Fruit fly (Drosophila melanogaster) whole organism, embryonic: ENCODE results near the gene SrpRalpha.

ENCODE experiments used
- Antp ChIP-seq: fragments of 200-800 bp; sonication (Bioruptor generic); optimal IDR thresholded peaks from 3 replicates; lab custom pipeline; 2016; ENCODE audit warnings: missing biosample characterization, missing genetic modification characterization
- BEAF-32 ChIP-seq: fragments of 200-800 bp; sonication (Bioruptor generic); optimal IDR thresholded peaks from 3 replicates; lab custom pipeline; 2017; ENCODE audit warnings: missing biosample characterization, missing genetic modification characterization, mild to moderate bottlenecking, moderate library complexity, missing genetic modification reagents
- Bgb ChIP-seq: fragments of 200-800 bp; sonication (Bioruptor generic); IDR thresholded peaks from 2 replicates; pipeline ENCODE4 v1.3.6; 2022; ENCODE audit warnings: missing biosample characterization, missing genetic modification characterization; ENCODE audit not compliant: partially characterized antibody
- CG12659 ChIP-seq: fragments of 200-800 bp; sonication (Bioruptor generic); optimal IDR thresholded peaks from 3 replicates; lab custom pipeline; 2017; ENCODE audit warnings: mild to moderate bottlenecking, missing biosample characterization, missing genetic modification reagents, missing genetic modification characterization
- CG13775 ChIP-seq: fragments of 200-800 bp; sonication (Bioruptor generic); optimal IDR thresholded peaks from 3 replicates; lab custom pipeline; 2017; ENCODE audit warnings: missing biosample characterization, mild to moderate bottlenecking, missing genetic modification characterization
- CG14667 ChIP-seq: fragments of 200-800 bp; sonication (Bioruptor generic); IDR thresholded peaks from 2 replicates; pipeline ENCODE4 v1.3.6; 2022; ENCODE audit warnings: missing biosample characterization, missing genetic modification characterization
- CG14860 ChIP-seq: fragments of 200-800 bp; sonication (Bioruptor generic); IDR thresholded peaks from 3 replicates; pipeline ENCODE4 v1.3.6; 2022; ENCODE audit warnings: missing biosample characterization, missing genetic modification characterization; ENCODE audit not compliant: partially characterized antibody
- CG17359 ChIP-seq: fragments of 200-800 bp; sonication (Bioruptor generic); optimal IDR thresholded peaks from 3 replicates; lab custom pipeline; 2018; ENCODE audit warnings: missing biosample characterization, mild to moderate bottlenecking, missing genetic modification characterization, moderate library complexity
- CG30020 ChIP-seq: fragments of 200-800 bp; optimal IDR thresholded peaks from 2 replicates; lab custom pipeline; 2019; ENCODE audit warnings: missing biosample characterization, mild to moderate bottlenecking, missing genetic modification characterization, moderate library complexity
- CG30403 ChIP-seq: fragments of 200-800 bp; sonication (Bioruptor generic); optimal IDR thresholded peaks from 3 replicates; lab custom pipeline; 2016; ENCODE audit warnings: missing biosample characterization, missing genetic modification characterization
- CG34224 ChIP-seq: fragments of 200-800 bp; sonication (Bioruptor generic); IDR thresholded peaks from 3 replicates; pipeline ENCODE4 v1.3.6; 2022; ENCODE audit warnings: missing biosample characterization, missing genetic modification characterization; ENCODE audit not compliant: partially characterized antibody
- CG42726 ChIP-seq: fragments of 200-800 bp; sonication (Bioruptor generic); IDR thresholded peaks from 2 replicates; pipeline ENCODE4 v1.3.6; 2022; ENCODE audit warnings: missing biosample characterization, missing genetic modification characterization; ENCODE audit not compliant: partially characterized antibody
- CG4424 ChIP-seq: fragments of 200-800 bp; sonication (Bioruptor generic); optimal IDR thresholded peaks from 3 replicates; lab custom pipeline; 2016; ENCODE audit warnings: missing biosample characterization, missing genetic modification characterization
- CG6689 ChIP-seq: fragments of 200-800 bp; sonication (Bioruptor generic); IDR thresholded peaks from 2 replicates; pipeline ENCODE4 v1.3.6; 2022; ENCODE audit warnings: missing biosample characterization, missing genetic modification characterization
- CG7963 ChIP-seq: fragments of 200-800 bp; sonication (Bioruptor generic); IDR thresholded peaks from 3 replicates; pipeline ENCODE4 v1.3.6; 2022; ENCODE audit warnings: missing biosample characterization, missing genetic modification characterization; ENCODE audit not compliant: partially characterized antibody
- CG8290 ChIP-seq, 3 experiments: fragments of 200-800 bp; sonication (Bioruptor generic); optimal IDR thresholded peaks; 2 replicates each; lab custom pipeline; 2016 to 2019; ENCODE audit warnings: missing biosample characterization in 3 of 3, missing genetic modification characterization in 3 of 3, mild to moderate bottlenecking in 2 of 3, moderate library complexity in 1 of 3
- CG9437 ChIP-seq: fragments of 200-800 bp; sonication (Bioruptor generic); optimal IDR thresholded peaks from 2 replicates; lab custom pipeline; 2018; ENCODE audit warnings: missing biosample characterization, mild to moderate bottlenecking, missing genetic modification characterization
- CG9932 ChIP-seq: fragments of 200-800 bp; sonication (Bioruptor generic); IDR thresholded peaks from 2 replicates; pipeline ENCODE4 v1.3.6; 2022; ENCODE audit warnings: missing biosample characterization, missing genetic modification characterization
- CHES-1-like ChIP-seq: fragments of 200-800 bp; sonication (Bioruptor generic); optimal IDR thresholded peaks from 2 replicates; lab custom pipeline; 2016; ENCODE audit warnings: missing biosample characterization, missing genetic modification characterization
- Dp ChIP-seq: fragments of 200-800 bp; sonication (Bioruptor generic); optimal IDR thresholded peaks from 2 replicates; lab custom pipeline; 2018; ENCODE audit warnings: missing biosample characterization, mild to moderate bottlenecking, missing genetic modification characterization, moderate library complexity
- Elba2 ChIP-seq: fragments of 200-800 bp; sonication (Bioruptor generic); optimal IDR thresholded peaks from 3 replicates; lab custom pipeline; 2016; ENCODE audit warnings: missing biosample characterization, missing genetic modification characterization
- Ets97D ChIP-seq: fragments of 200-800 bp; sonication (Bioruptor generic); optimal IDR thresholded peaks from 3 replicates; lab custom pipeline; 2016; ENCODE audit warnings: missing biosample characterization, missing genetic modification characterization
- HLH4C ChIP-seq: fragments of 200-800 bp; sonication (Bioruptor generic); IDR thresholded peaks from 3 replicates; pipeline ENCODE4 v1.3.6; 2022; ENCODE audit warnings: missing biosample characterization, missing genetic modification characterization; ENCODE audit not compliant: partially characterized antibody
- HLH54F ChIP-seq: fragments of 200-800 bp; sonication (Bioruptor generic); optimal IDR thresholded peaks from 3 replicates; lab custom pipeline; 2016; ENCODE audit warnings: missing biosample characterization, missing genetic modification characterization
- Hmr ChIP-seq: fragments of 200-800 bp; sonication (Bioruptor generic); optimal IDR thresholded peaks from 3 replicates; lab custom pipeline; 2017; ENCODE audit warnings: mild to moderate bottlenecking, missing biosample characterization, missing genetic modification reagents, missing genetic modification characterization
- Med ChIP-seq: fragments of 200-800 bp; sonication (Bioruptor generic); peaks from one replicate; lab custom pipeline; 2016; ENCODE audit warnings: missing biosample characterization, missing genetic modification characterization, mild to moderate bottlenecking, inconsistent platforms, moderate library complexity
- Mrtf ChIP-seq: fragments of 200-800 bp; sonication (Bioruptor generic); IDR thresholded peaks from 3 replicates; pipeline ENCODE4 v1.3.6; 2022; ENCODE audit warnings: missing biosample characterization, missing genetic modification characterization
- Rx ChIP-seq: fragments of 200-800 bp; sonication (Bioruptor generic); IDR thresholded peaks from 2 replicates; pipeline ENCODE4 v1.3.6; 2022; ENCODE audit warnings: missing biosample characterization, missing genetic modification characterization
- Scr ChIP-seq: fragments of 200-800 bp; sonication (Bioruptor generic); IDR thresholded peaks from 2 replicates; pipeline ENCODE4 v1.3.6; 2022; ENCODE audit warnings: missing biosample characterization, missing genetic modification characterization; ENCODE audit not compliant: partially characterized antibody
- ato ChIP-seq: fragments of 200-800 bp; sonication (Bioruptor generic); IDR thresholded peaks from 2 replicates; pipeline ENCODE4 v1.3.6; 2022; ENCODE audit warnings: missing biosample characterization, missing genetic modification characterization; ENCODE audit not compliant: partially characterized antibody
- chinmo ChIP-seq: fragments of 200-800 bp; sonication (Bioruptor generic); IDR thresholded peaks from 4 replicates; pipeline ENCODE4 v1.3.6; 2022; ENCODE audit warnings: missing biosample characterization, missing genetic modification characterization; ENCODE audit not compliant: partially characterized antibody
- cwo ChIP-seq: fragments of 200-800 bp; sonication (Bioruptor generic); optimal IDR thresholded peaks from 3 replicates; lab custom pipeline; 2017; ENCODE audit warnings: missing biosample characterization, missing genetic modification characterization, mild to moderate bottlenecking, moderate library complexity, missing genetic modification reagents
- ewg ChIP-seq: fragments of 200-800 bp; sonication (Bioruptor generic); optimal IDR thresholded peaks from 3 replicates; lab custom pipeline; 2017; ENCODE audit warnings: mild to moderate bottlenecking, missing biosample characterization, missing genetic modification reagents, missing genetic modification characterization
- fu2 ChIP-seq: fragments of 200-800 bp; sonication (Bioruptor generic); optimal IDR thresholded peaks from 2 replicates; lab custom pipeline; 2016; ENCODE audit warnings: missing biosample characterization, missing genetic modification characterization
- gfzf ChIP-seq: fragments of 200-800 bp; sonication (Bioruptor generic); optimal IDR thresholded peaks from 2 replicates; lab custom pipeline; 2016; ENCODE audit warnings: missing biosample characterization, mild to moderate bottlenecking, missing genetic modification characterization, moderate library complexity
- grn ChIP-seq: fragments of 200-800 bp; sonication (Bioruptor generic); optimal IDR thresholded peaks from 3 replicates; lab custom pipeline; 2017; ENCODE audit warnings: missing biosample characterization, missing genetic modification characterization
- jumu ChIP-seq: fragments of 200-800 bp; sonication (Bioruptor generic); optimal IDR thresholded peaks from 3 replicates; lab custom pipeline; 2016; ENCODE audit warnings: missing biosample characterization, missing genetic modification characterization
- kay ChIP-seq: fragments of 200-800 bp; sonication (Bioruptor generic); optimal IDR thresholded peaks from 2 replicates; lab custom pipeline; 2016; ENCODE audit warnings: missing biosample characterization, missing genetic modification characterization
- mam ChIP-seq: fragments of 200-800 bp; sonication (Bioruptor generic); optimal IDR thresholded peaks from 3 replicates; lab custom pipeline; 2016; ENCODE audit warnings: missing biosample characterization, missing genetic modification characterization
- nmo ChIP-seq: fragments of 200-800 bp; sonication (Bioruptor generic); optimal IDR thresholded peaks from 2 replicates; lab custom pipeline; 2018; ENCODE audit warnings: missing biosample characterization, mild to moderate bottlenecking, missing genetic modification characterization, moderate library complexity
- pho ChIP-seq: fragments of 200-800 bp; sonication (Bioruptor generic); optimal IDR thresholded peaks from 2 replicates; lab custom pipeline; 2016; ENCODE audit warnings: missing biosample characterization, missing genetic modification characterization
- phol ChIP-seq: fragments of 200-800 bp; sonication (Bioruptor generic); optimal IDR thresholded peaks from 3 replicates; lab custom pipeline; 2018; ENCODE audit warnings: missing biosample characterization, mild to moderate bottlenecking, missing genetic modification characterization, moderate library complexity
- pzg ChIP-seq: fragments of 200-800 bp; sonication (Bioruptor generic); optimal IDR thresholded peaks from 3 replicates; lab custom pipeline; 2018; ENCODE audit warnings: missing biosample characterization, mild to moderate bottlenecking, missing genetic modification characterization, moderate library complexity
- stwl ChIP-seq: fragments of 200-800 bp; sonication (Bioruptor generic); optimal IDR thresholded peaks from 3 replicates; lab custom pipeline; 2018; ENCODE audit warnings: missing biosample characterization, mild to moderate bottlenecking, missing genetic modification characterization, moderate library complexity
- toy ChIP-seq: fragments of 200-800 bp; sonication (Bioruptor generic); IDR thresholded peaks from 2 replicates; pipeline ENCODE4 v1.3.6; 2022; ENCODE audit warnings: missing biosample characterization, missing genetic modification characterization
- unc-4 ChIP-seq: fragments of 200-800 bp; sonication (Bioruptor generic); IDR thresholded peaks from 2 replicates; pipeline ENCODE4 v1.3.6; 2022; ENCODE audit warnings: missing biosample characterization, missing genetic modification characterization; ENCODE audit not compliant: partially characterized antibody
- usp ChIP-seq: fragments of >200 bp; optimal IDR thresholded peaks from 2 replicates; lab custom pipeline; 2017; ENCODE audit warnings: missing biosample characterization, missing genetic modification characterization

SrpRalpha gene

dm6 chrX:11124749-11125508, 4.0 kb downstream of the SrpRalpha start, which contains the start of gene Rpt3 (continued):
- peak; percentile 39 for TF ChIP-seq CG30403 (GFP tag; lab: Kevin White, UChicago)
- TF ChIP-seq mam (GFP tag; lab: Kevin White, UChicago), result peak; percentile 0
- peak; percentile 39 for TF ChIP-seq nmo (GFP tag; lab: Kevin White, UChicago)
- TF ChIP-seq CG14667 (GFP tag; lab: Robert Waterston, UW), result no peak
- peak; percentile 40 for TF ChIP-seq gfzf (GFP tag; lab: Kevin White, UChicago)
- 0 out of 4 replicates have a peak, but pooled peaks have one; percentile 33 for TF ChIP-seq chinmo
- TF ChIP-seq Ets97D (GFP tag; lab: Kevin White, UChicago), result peak; percentile 65
- peak; percentile 76 for TF ChIP-seq Med (GFP tag; lab: Kevin White, UChicago)
- peak; percentile 63 for TF ChIP-seq CG8290 (GFP tag; optimal IDR thresholded peaks at IDR 0.05; lab: Kevin White, UChicago)
- peak in 1 of 2 experiments; percentile 7 for TF ChIP-seq CG8290 (tag; optimal IDR thresholded peaks at IDR 0.05; lab: Kevin White, UChicago)
- peak; percentile 12 for TF ChIP-seq jumu
- peak; percentile 36 for TF ChIP-seq pzg
- TF ChIP-seq ato, result peak; percentile 43; the same call in 1 of the 2 replicates
- TF ChIP-seq Elba2 (GFP tag; lab: Kevin White, UChicago), result peak; percentile 28
- peak; percentile 88 for TF ChIP-seq Scr
- peak; percentile 56 for TF ChIP-seq CG7963 (GFP tag; lab: Robert Waterston, UW)
- TF ChIP-seq Mrtf (GFP tag; lab: Robert Waterston, UW), result no peak
- peak; percentile 53 for TF ChIP-seq stwl (tag; lab: Kevin White, UChicago)
- no peak for TF ChIP-seq Antp (GFP tag; lab: Kevin White, UChicago)
- 0 out of 2 replicates have a peak, but pooled peaks have one; percentile 12 for TF ChIP-seq CG6689 (GFP tag; lab: Robert Waterston, UW)
- peak; percentile 55; the same call in 1 of the 2 replicates for TF ChIP-seq CG42726 (GFP tag; lab: Robert Waterston, UW)
- TF ChIP-seq Hmr (GFP tag; lab: Kevin White, UChicago), result no peak
- TF ChIP-seq unc-4 (GFP tag; lab: Robert Waterston, UW), result peak; percentile 76
- peak; percentile 33 for TF ChIP-seq phol (tag; lab: Kevin White, UChicago)
- peak; percentile 15 for TF ChIP-seq Dp (GFP tag; lab: Kevin White, UChicago)
- peak; percentile 5 for TF ChIP-seq CG9437 (GFP tag; lab: Kevin White, UChicago)
- TF ChIP-seq pho (GFP tag; lab: Kevin White, UChicago), result peak; percentile 26
- no peak for TF ChIP-seq ewg
- peak; percentile 27 for TF ChIP-seq CG30020 (tag; lab: Kevin White, UChicago)
- peak; percentile 66 for TF ChIP-seq CG34224 (GFP tag; lab: Robert Waterston, UW)
- peak; percentile 4 for TF ChIP-seq CHES-1-like (GFP tag; lab: Kevin White, UChicago)
- no peak for TF ChIP-seq kay
- no peak for TF ChIP-seq fu2 (GFP tag; lab: Kevin White, UChicago)
- peak; percentile 44 for TF ChIP-seq CG12659 (GFP tag; lab: Kevin White, UChicago)
- TF ChIP-seq Bgb, result peak; percentile 47
- no peak for TF ChIP-seq cwo (GFP tag; lab: Kevin White, UChicago)
- peak; percentile 14 for TF ChIP-seq CG13775 (GFP tag; lab: Kevin White, UChicago)
- TF ChIP-seq usp, result no peak
- TF ChIP-seq CG9932 (GFP tag; lab: Robert Waterston, UW), result 0 out of 2 replicates have a peak, but pooled peaks have one; percentile 18
- TF ChIP-seq BEAF-32 (GFP tag; lab: Kevin White, UChicago), result peak; percentile 90
- TF ChIP-seq Rx (GFP tag; lab: Robert Waterston, UW), result no peak
- TF ChIP-seq CG4424, result no peak
- peak; percentile 75 for TF ChIP-seq HLH4C (GFP tag; lab: Robert Waterston, UW)
- TF ChIP-seq CG17359 (tag; lab: Kevin White, UChicago), result no peak
- TF ChIP-seq HLH54F, result peak; percentile 2
- peak; percentile 82; the same call in 2 of the 3 replicates for TF ChIP-seq CG14860 (GFP tag; lab: Robert Waterston, UW)
- TF ChIP-seq grn (GFP tag; lab: Kevin White, UChicago), result peak; percentile 32
- no peak for TF ChIP-seq toy (GFP tag; lab: Robert Waterston, UW)
